Worm (Caenorhabditis elegans): ENCODE data around the gene T27E9.6.

T27E9.6 gene

ce11 chrIII:13461535-13461934 is 15.0 kb downstream of the T27E9.6 start:
- TF ChIP-seq F13C5.2 (tag; optimal IDR thresholded peaks at IDR 0.05) (no peak), pes-1 (GFP tag; IDR thresholded peaks at IDR 0.05) (no peak), ets-7 (tag; optimal IDR thresholded peaks at IDR 0.05) (no peak), flt-1 (GFP tag; IDR thresholded peaks at IDR 0.05) (no peak), aly-1 (tag; optimal IDR thresholded peaks at IDR 0.05) (no peak), hmg-4 (GFP tag; optimal IDR thresholded peaks at IDR 0.05) (no peak), sea-1 (GFP tag; conservative IDR thresholded peaks at IDR 0.05) (no peak), tbx-11 (GFP tag; IDR thresholded peaks at IDR 0.05) (no peak), hmbx-1 (tag; optimal IDR thresholded peaks at IDR 0.05) (no peak), ceh-13 (GFP tag; optimal IDR thresholded peaks at IDR 0.05) (no peak), ama-1 (optimal IDR thresholded peaks at IDR 0.05) (no peak), tbx-37 (GFP tag; conservative IDR thresholded peaks at IDR 0.05) (no peak), ceh-36 (tag; optimal IDR thresholded peaks at IDR 0.05) (no peak), B0310.2 (tag; optimal IDR thresholded peaks at IDR 0.05) (no peak)

ce11 chrIII:13458978-13459596 is 17.5 kb downstream of the T27E9.6 start, which contains the start of gene tag-164:
TSS of gene tag-164 (plus strand) at chrIII:13459546.
- no peak for TF ChIP-seq tra-4 (tag; optimal IDR thresholded peaks at IDR 0.05)
- no peak for TF ChIP-seq hmbx-1 (tag; optimal IDR thresholded peaks at IDR 0.05)
- TF ChIP-seq flt-1 (GFP tag; IDR thresholded peaks at IDR 0.05), result no peak

ce11 chrIII:13457305-13457704 is 19.3 kb downstream of the T27E9.6 start:
- TF ChIP-seq tra-4 (tag; optimal IDR thresholded peaks at IDR 0.05), result no peak
- TF ChIP-seq ama-1 (optimal IDR thresholded peaks at IDR 0.05), result no peak
- TF ChIP-seq pes-1 (GFP tag; IDR thresholded peaks at IDR 0.05), result no peak
- no peak for TF ChIP-seq aly-1 (tag; optimal IDR thresholded peaks at IDR 0.05)
- no peak for TF ChIP-seq ceh-13 (GFP tag; optimal IDR thresholded peaks at IDR 0.05)
- no peak for TF ChIP-seq tbx-11 (GFP tag; IDR thresholded peaks at IDR 0.05)

ce11 chrIII:13455816-13456215 is 20.8 kb downstream of the T27E9.6 start:
- TF ChIP-seq ceh-36 (tag; optimal IDR thresholded peaks at IDR 0.05), result no peak
- TF ChIP-seq scrt-1 (GFP tag; IDR thresholded peaks at IDR 0.05), result no peak
- no peak for TF ChIP-seq aly-1 (tag; optimal IDR thresholded peaks at IDR 0.05)
- no peak for TF ChIP-seq tbx-11 (GFP tag; IDR thresholded peaks at IDR 0.05)
- no peak for TF ChIP-seq ceh-13 (GFP tag; optimal IDR thresholded peaks at IDR 0.05)
- no peak for TF ChIP-seq flt-1 (GFP tag; IDR thresholded peaks at IDR 0.05)
- TF ChIP-seq ets-7 (tag; optimal IDR thresholded peaks at IDR 0.05), result no peak
- no peak for TF ChIP-seq hmg-4 (GFP tag; optimal IDR thresholded peaks at IDR 0.05)
- no peak for TF ChIP-seq hnd-1 (tag; optimal IDR thresholded peaks at IDR 0.05)
- TF ChIP-seq F13C5.2 (tag; optimal IDR thresholded peaks at IDR 0.05), result no peak
- TF ChIP-seq tra-4 (tag; optimal IDR thresholded peaks at IDR 0.05), result no peak
- TF ChIP-seq tbx-37 (GFP tag; conservative IDR thresholded peaks at IDR 0.05), result no peak
- TF ChIP-seq sea-1 (GFP tag; conservative IDR thresholded peaks at IDR 0.05), result no peak
- no peak for TF ChIP-seq hmbx-1 (tag; optimal IDR thresholded peaks at IDR 0.05)
- TF ChIP-seq ama-1 (optimal IDR thresholded peaks at IDR 0.05), result no peak

ce11 chrIII:13455207-13455606 is 21.4 kb downstream of the T27E9.6 start, which contains the start of gene cua-1:
TSS of gene cua-1 (minus strand) at chrIII:13455307.
- TF ChIP-seq pes-1 (GFP tag; IDR thresholded peaks at IDR 0.05), result no peak
- TF ChIP-seq ceh-36 (tag; optimal IDR thresholded peaks at IDR 0.05), result no peak
- TF ChIP-seq B0310.2 (tag; optimal IDR thresholded peaks at IDR 0.05), result no peak
- no peak for TF ChIP-seq flt-1 (GFP tag; IDR thresholded peaks at IDR 0.05)
- no peak for TF ChIP-seq tbx-37 (GFP tag; conservative IDR thresholded peaks at IDR 0.05)
- TF ChIP-seq ets-7 (tag; optimal IDR thresholded peaks at IDR 0.05), result no peak
- TF ChIP-seq F13C5.2 (tag; optimal IDR thresholded peaks at IDR 0.05), result no peak
- no peak for TF ChIP-seq ceh-13 (GFP tag; optimal IDR thresholded peaks at IDR 0.05)
- TF ChIP-seq tra-4 (tag; optimal IDR thresholded peaks at IDR 0.05), result no peak
- TF ChIP-seq sea-1 (GFP tag; conservative IDR thresholded peaks at IDR 0.05), result no peak
- TF ChIP-seq hmbx-1 (tag; optimal IDR thresholded peaks at IDR 0.05), result no peak
- TF ChIP-seq aly-1 (tag; optimal IDR thresholded peaks at IDR 0.05), result no peak
- no peak for TF ChIP-seq scrt-1 (GFP tag; IDR thresholded peaks at IDR 0.05)
- TF ChIP-seq hmg-4 (GFP tag; optimal IDR thresholded peaks at IDR 0.05), result no peak
- no peak for TF ChIP-seq tbx-11 (GFP tag; IDR thresholded peaks at IDR 0.05)
- TF ChIP-seq ama-1 (optimal IDR thresholded peaks at IDR 0.05), result no peak

ce11 chrIII:13452824-13453223 is 23.8 kb downstream of the T27E9.6 start:
- TF ChIP-seq tra-4 (tag; optimal IDR thresholded peaks at IDR 0.05) (no peak), sea-1 (GFP tag; conservative IDR thresholded peaks at IDR 0.05) (no peak), ceh-36 (tag; optimal IDR thresholded peaks at IDR 0.05) (no peak), B0310.2 (tag; optimal IDR thresholded peaks at IDR 0.05) (no peak), ets-7 (tag; optimal IDR thresholded peaks at IDR 0.05) (no peak), flt-1 (GFP tag; IDR thresholded peaks at IDR 0.05) (no peak), hmg-4 (GFP tag; optimal IDR thresholded peaks at IDR 0.05) (no peak), ceh-13 (GFP tag; optimal IDR thresholded peaks at IDR 0.05) (no peak), tbx-11 (GFP tag; IDR thresholded peaks at IDR 0.05) (no peak), ama-1 (optimal IDR thresholded peaks at IDR 0.05) (no peak), aly-1 (tag; optimal IDR thresholded peaks at IDR 0.05) (no peak), scrt-1 (GFP tag; IDR thresholded peaks at IDR 0.05) (no peak)

ce11 chrIII:13448235-13448634 is 28.3 kb downstream of the T27E9.6 start:
- TF ChIP-seq tbx-37 (GFP tag; conservative IDR thresholded peaks at IDR 0.05), result 0 out of 2 replicates have a peak, but pooled peaks have one; percentile 32

ce11 chrIII:13447439-13447838 is 29.1 kb downstream of the T27E9.6 start:
- peak; percentile 39; the same call in 1 of the 2 replicates for TF ChIP-seq pes-1 (GFP tag; IDR thresholded peaks at IDR 0.05)
- TF ChIP-seq tbx-11 (GFP tag; IDR thresholded peaks at IDR 0.05), result peak; percentile 25; the same call in 1 of the 2 replicates

All from whole organism, early embryonic.